Worm (Caenorhabditis elegans) whole organism, young adult: ENCODE data around the gene ttr-25.

Experiments used
- C06A6.2 ChIP-seq: fragments of 200-800 bp; sonication (Bioruptor generic); conservative IDR thresholded peaks from 2 replicates; pipeline ENCODE4 v1.3.6; 2022; ENCODE audit warnings: missing genetic modification characterization, missing compliant biosample characterization
- F37B4.10 ChIP-seq: fragments of 200-800 bp; sonication (Bioruptor generic); IDR thresholded peaks from 2 replicates; pipeline ENCODE4 v1.3.6; 2022; ENCODE audit warnings: missing genetic modification characterization, missing compliant biosample characterization
- F39B2.1 ChIP-seq: fragments of 200-800 bp; sonication (Bioruptor generic); IDR thresholded peaks from 2 replicates; pipeline ENCODE4 v1.3.6; 2022; ENCODE audit warnings: missing genetic modification reagents, missing genetic modification characterization, missing compliant biosample characterization
- F49E8.2 ChIP-seq: sonication (generic microtip); optimal IDR thresholded peaks from 3 replicates; lab custom pipeline; 2017; ENCODE audit warnings: missing genetic modification characterization, mild to moderate bottlenecking, missing compliant biosample characterization, antibody characterized with exemption, moderate library complexity; ENCODE audit not compliant: insufficient read depth
- F52B5.7 ChIP-seq: sonication (generic microtip); optimal IDR thresholded peaks from 2 replicates; lab custom pipeline; 2016; ENCODE audit warnings: mild to moderate bottlenecking, missing genetic modification characterization, missing compliant biosample characterization
- K11D2.4 ChIP-seq: fragments of 200-800 bp; sonication (Bioruptor generic); IDR thresholded peaks from 2 replicates; pipeline ENCODE4 v1.3.6; 2022; ENCODE audit warnings: missing genetic modification reagents, missing genetic modification characterization, missing compliant biosample characterization
- K12H6.12 ChIP-seq: fragments of 200-800 bp; sonication (Bioruptor generic); optimal IDR thresholded peaks from 2 replicates; lab custom pipeline; 2018; ENCODE audit warnings: mild to moderate bottlenecking, missing genetic modification characterization, missing compliant biosample characterization
- Y53G8AR.9 ChIP-seq: fragments of 200-800 bp; sonication (Bioruptor generic); conservative IDR thresholded peaks from 2 replicates; pipeline ENCODE4 v1.3.6; 2022; ENCODE audit warnings: missing genetic modification reagents, missing genetic modification characterization, missing compliant biosample characterization
- Y56A3A.18 ChIP-seq: fragments of 200-800 bp; sonication (Bioruptor generic); IDR thresholded peaks from 2 replicates; pipeline ENCODE4 v1.3.6; 2022; ENCODE audit warnings: missing genetic modification reagents, missing genetic modification characterization, missing compliant biosample characterization
- Y67H2A.10 ChIP-seq: fragments of 200-800 bp; sonication (Bioruptor generic); conservative IDR thresholded peaks from 2 replicates; pipeline ENCODE4 v1.3.6; 2022; ENCODE audit warnings: missing genetic modification reagents, missing genetic modification characterization, missing compliant biosample characterization
- atf-7 ChIP-seq: sonication (generic microtip); optimal IDR thresholded peaks from 2 replicates; lab custom pipeline; 2017; ENCODE audit warnings: mild to moderate bottlenecking, missing genetic modification characterization, missing compliant biosample characterization
- attf-3 ChIP-seq: fragments of 200-800 bp; sonication (Bioruptor generic); conservative IDR thresholded peaks from 2 replicates; pipeline ENCODE4 v1.3.6; 2022; ENCODE audit warnings: missing genetic modification reagents, missing genetic modification characterization, missing compliant biosample characterization
- ceh-40 ChIP-seq: fragments of 200-800 bp; sonication (Bioruptor generic); IDR thresholded peaks from 2 replicates; pipeline ENCODE4 v1.3.6; 2022; ENCODE audit warnings: missing genetic modification characterization, missing compliant biosample characterization
- ceh-79 ChIP-seq: sonication (generic microtip); optimal IDR thresholded peaks from 2 replicates; lab custom pipeline; 2017; ENCODE audit warnings: mild to moderate bottlenecking, missing genetic modification characterization, missing compliant biosample characterization
- ceh-91 ChIP-seq: fragments of 200-800 bp; sonication (Bioruptor generic); IDR thresholded peaks from 2 replicates; pipeline ENCODE4 v1.3.6; 2022; ENCODE audit warnings: missing genetic modification reagents, missing genetic modification characterization, missing compliant biosample characterization
- dox-1 ChIP-seq: fragments of 200-800 bp; sonication (Bioruptor generic); IDR thresholded peaks from 2 replicates; pipeline ENCODE4 v1.3.6; 2022; ENCODE audit warnings: missing genetic modification reagents, missing genetic modification characterization, missing compliant biosample characterization
- egl-44 ChIP-seq: fragments of 200-800 bp; sonication (Bioruptor generic); IDR thresholded peaks from 2 replicates; pipeline ENCODE4 v1.3.6; 2022; ENCODE audit warnings: missing genetic modification reagents, missing genetic modification characterization, missing compliant biosample characterization
- egrh-3 ChIP-seq: fragments of 200-800 bp; sonication (Bioruptor generic); IDR thresholded peaks from 2 replicates; pipeline ENCODE4 v1.3.6; 2022; ENCODE audit warnings: missing genetic modification reagents, missing genetic modification characterization, missing compliant biosample characterization
- ets-4 ChIP-seq: fragments of 200-800 bp; sonication (Bioruptor generic); optimal IDR thresholded peaks from 2 replicates; lab custom pipeline; 2018; ENCODE audit warnings: mild to moderate bottlenecking, missing genetic modification characterization, missing compliant biosample characterization
- gei-17 ChIP-seq: fragments of 200-800 bp; sonication (Bioruptor generic); optimal IDR thresholded peaks from 2 replicates; lab custom pipeline; 2018; ENCODE audit warnings: mild to moderate bottlenecking, missing genetic modification characterization, missing compliant biosample characterization
- him-1 ChIP-seq: sonication (generic microtip); optimal IDR thresholded peaks from 2 replicates; lab custom pipeline; 2016; ENCODE audit warnings: missing genotype, missing genetic modification reagents, missing genetic modification characterization, missing compliant biosample characterization
- hrde-1 ChIP-seq: sonication (generic microtip); optimal IDR thresholded peaks from 2 replicates; lab custom pipeline; 2016; ENCODE audit warnings: missing genetic modification characterization, mild to moderate bottlenecking, missing compliant biosample characterization, moderate library complexity, missing genotype, missing genetic modification reagents, borderline replicate concordance
- hsf-1 ChIP-seq: fragments of 200-800 bp; sonication (Bioruptor generic); IDR thresholded peaks from 2 replicates; pipeline ENCODE4 v1.3.6; 2022; ENCODE audit warnings: missing genetic modification reagents, missing genetic modification characterization, missing compliant biosample characterization
- let-526 ChIP-seq: fragments of 200-800 bp; sonication (Bioruptor generic); IDR thresholded peaks from 2 replicates; pipeline ENCODE4 v1.3.6; 2022; ENCODE audit warnings: missing genetic modification reagents, missing genetic modification characterization, missing compliant biosample characterization
- let-607 ChIP-seq, 2 experiments: fragments of 200-800 bp in 1 of 2; sonication (Bioruptor generic) in 1 of 2; sonication (generic microtip) in 1 of 2; optimal IDR thresholded peaks; 2 replicates each; lab custom pipeline; 2016 to 2018; ENCODE audit warnings: mild to moderate bottlenecking in 2 of 2, missing compliant biosample characterization in 2 of 2, missing genetic modification characterization in 2 of 2, moderate library complexity in 2 of 2, missing genotype in 1 of 2
- lin-35 ChIP-seq, 3 experiments: fragments of 150-350 bp in 2 of 3; sonication (generic microtip) in 1 of 3; optimal IDR thresholded peaks; 2 replicates each; lab custom pipeline; 2014 to 2018; ENCODE audit warnings: missing biosample characterization in 3 of 3, missing genetic modification characterization in 3 of 3, missing genetic modification reagents in 3 of 3
- lin-40 ChIP-seq: sonication (generic microtip); optimal IDR thresholded peaks from 2 replicates; lab custom pipeline; 2016; ENCODE audit warnings: missing genetic modification characterization, mild to moderate bottlenecking, missing compliant biosample characterization, missing genotype, missing genetic modification reagents
- lsl-1 ChIP-seq: fragments of 200-800 bp; sonication (Bioruptor generic); optimal IDR thresholded peaks from 2 replicates; lab custom pipeline; 2018; ENCODE audit warnings: mild to moderate bottlenecking, missing genetic modification characterization, moderate library complexity, missing compliant biosample characterization
- mes-4 ChIP-seq: sonication (generic microtip); optimal IDR thresholded peaks from 2 replicates; lab custom pipeline; 2016; ENCODE audit warnings: missing genotype, missing genetic modification characterization, missing compliant biosample characterization
- nfya-1 ChIP-seq: sonication (generic microtip); optimal IDR thresholded peaks from 2 replicates; lab custom pipeline; 2017; ENCODE audit warnings: antibody characterized with exemption, missing compliant biosample characterization, missing genetic modification characterization, borderline replicate concordance; ENCODE audit not compliant: insufficient read depth
- nfyb-1 ChIP-seq: fragments of 200-800 bp; sonication (Bioruptor generic); IDR thresholded peaks from 2 replicates; pipeline ENCODE4 v1.3.6; 2022; ENCODE audit warnings: missing genetic modification reagents, missing genetic modification characterization, missing compliant biosample characterization
- nhr-80 ChIP-seq: sonication (generic microtip); optimal IDR thresholded peaks from 2 replicates; lab custom pipeline; 2016; ENCODE audit warnings: missing genetic modification characterization, missing compliant biosample characterization
- nhr-90 ChIP-seq: sonication (generic microtip); optimal IDR thresholded peaks from 2 replicates; lab custom pipeline; 2016; ENCODE audit warnings: missing genotype, mild to moderate bottlenecking, missing genetic modification characterization, missing compliant biosample characterization
- rcor-1 ChIP-seq: fragments of 200-800 bp; sonication (Bioruptor generic); IDR thresholded peaks from 2 replicates; pipeline ENCODE4 v1.3.6; 2022; ENCODE audit warnings: missing genetic modification reagents, missing genetic modification characterization, missing compliant biosample characterization
- sdz-38 ChIP-seq: sonication (generic microtip); optimal IDR thresholded peaks from 2 replicates; lab custom pipeline; 2016; ENCODE audit warnings: missing genotype, missing genetic modification characterization, missing compliant biosample characterization
- snpc-4 ChIP-seq, 5 experiments: fragments of 150-350 bp in 1 of 5; sonication (generic microtip) in 4 of 5; optimal IDR thresholded peaks; 2 replicates each; lab custom pipeline; 2014 to 2018; ENCODE audit warnings: missing genetic modification characterization in 5 of 5, missing biosample characterization in 3 of 5, antibody characterized with exemption in 2 of 5, mild to moderate bottlenecking in 2 of 5, missing compliant biosample characterization in 2 of 5, missing genotype in 2 of 5, moderate library complexity in 2 of 5, missing genetic modification reagents in 1 of 5
- somi-1 ChIP-seq: fragments of 200-800 bp; sonication (Bioruptor generic); optimal IDR thresholded peaks from 2 replicates; lab custom pipeline; 2018; ENCODE audit warnings: mild to moderate bottlenecking, missing genetic modification characterization, missing compliant biosample characterization
- tbp1 ChIP-seq: fragments of 200-800 bp; sonication (Bioruptor generic); optimal IDR thresholded peaks from 2 replicates; lab custom pipeline; 2018; ENCODE audit warnings: mild to moderate bottlenecking, missing genetic modification characterization, missing compliant biosample characterization
- xnd-1 ChIP-seq: sonication (generic microtip); optimal IDR thresholded peaks from 2 replicates; lab custom pipeline; 2016; ENCODE audit warnings: missing genotype, missing genetic modification reagents, missing genetic modification characterization, missing compliant biosample characterization
- zfh-2 ChIP-seq: fragments of 200-800 bp; sonication (Bioruptor generic); conservative IDR thresholded peaks from 2 replicates; pipeline ENCODE4 v1.3.6; 2022; ENCODE audit warnings: missing genetic modification reagents, missing genetic modification characterization, missing compliant biosample characterization
- ztf-3 ChIP-seq: fragments of 200-800 bp; sonication (Bioruptor generic); optimal IDR thresholded peaks from 2 replicates; lab custom pipeline; 2018; ENCODE audit warnings: mild to moderate bottlenecking, missing genetic modification characterization, missing compliant biosample characterization
- ztf-6 ChIP-seq: fragments of 200-800 bp; sonication (Bioruptor generic); IDR thresholded peaks from 2 replicates; pipeline ENCODE4 v1.3.6; 2022; ENCODE audit warnings: missing genetic modification reagents, missing genetic modification characterization, missing compliant biosample characterization

ttr-25 gene

ce11 chrV:18589585-18589984 is 33.1 kb downstream of the ttr-25 start:
- no peak for TF ChIP-seq nfyb-1 (GFP tag; lab: Robert Waterston, UW)
- TF ChIP-seq F37B4.10 (GFP tag; lab: Robert Waterston, UW): no peak
- TF ChIP-seq F49E8.2 (tag; lab: Kevin White, UChicago): no peak
- no peak for TF ChIP-seq ztf-6

- TF ChIP-seq rcor-1 (GFP tag; lab: Robert Waterston, UW) (no peak), K12H6.12 (no peak), lin-40 (tag; lab: Kevin White, UChicago) (no peak), Y53G8AR.9 (GFP tag; lab: Robert Waterston, UW) (no peak), Y67H2A.10 (GFP tag; lab: Robert Waterston, UW) (no peak), hrde-1 (tag; lab: Kevin White, UChicago) (no peak), ztf-3 (GFP tag; lab: Kevin White, UChicago) (no peak)
Measured at ce11 chrV:18592448-18592847, 35.9 kb downstream of the ttr-25 start, which contains the start of gene grdn-1. TSS of gene grdn-1 (plus strand) at chrV:18592748.

- TF ChIP-seq let-526 (GFP tag; lab: Robert Waterston, UW): no peak
- TF ChIP-seq lin-35 (GFP tag; optimal IDR thresholded peaks at IDR 0.05; lab: Kevin White, UChicago): no peak
- no peak for TF ChIP-seq egrh-3 (GFP tag; lab: Robert Waterston, UW)
- no peak for TF ChIP-seq K11D2.4 (GFP tag; lab: Robert Waterston, UW)
- no peak for TF ChIP-seq him-1 (tag; lab: Kevin White, UChicago)
- TF ChIP-seq tbp1 (GFP tag; lab: Kevin White, UChicago): no peak
- no peak for TF ChIP-seq atf-7 (tag; lab: Kevin White, UChicago)
- TF ChIP-seq ceh-91 (GFP tag; lab: Robert Waterston, UW): no peak
- no peak for TF ChIP-seq nhr-80 (tag; lab: Kevin White, UChicago)
- no peak for TF ChIP-seq nhr-90 (tag; lab: Kevin White, UChicago)
- TF ChIP-seq xnd-1 (tag; lab: Kevin White, UChicago): no peak
- TF ChIP-seq snpc-4 (GFP tag; optimal IDR thresholded peaks at IDR 0.05; lab: Kevin White, UChicago): no peak
- TF ChIP-seq snpc-4 (tag; optimal IDR thresholded peaks at IDR 0.05; lab: Kevin White, UChicago): no peak
- no peak for TF ChIP-seq Y56A3A.18 (GFP tag; lab: Robert Waterston, UW)
Measured at ce11 chrV:18596240-18596639, 39.7 kb downstream of the ttr-25 start.

ce11 chrV:18597779-18598178 is 41.3 kb downstream of the ttr-25 start:
- TF ChIP-seq lsl-1 (GFP tag; lab: Kevin White, UChicago): no peak
- TF ChIP-seq egl-44: no peak
- TF ChIP-seq attf-3 (GFP tag; lab: Robert Waterston, UW): no peak
- TF ChIP-seq ceh-40: no peak
- TF ChIP-seq let-607 (tag; optimal IDR thresholded peaks at IDR 0.05; lab: Kevin White, UChicago): no peak
- TF ChIP-seq sdz-38 (tag; lab: Kevin White, UChicago): no peak
- TF ChIP-seq dox-1 (GFP tag; lab: Robert Waterston, UW): no peak

ce11 chrV:18605510-18605909 is 49.0 kb downstream of the ttr-25 start:
- TF ChIP-seq mes-4 (tag; lab: Kevin White, UChicago) (no peak), gei-17 (GFP tag; lab: Kevin White, UChicago) (no peak), K12H6.12 (no peak), F52B5.7 (tag; lab: Kevin White, UChicago) (no peak), nfya-1 (tag; lab: Kevin White, UChicago) (no peak), C06A6.2 (GFP tag; lab: Robert Waterston, UW) (no peak), zfh-2 (GFP tag; lab: Robert Waterston, UW) (no peak), ets-4 (GFP tag; lab: Kevin White, UChicago) (no peak), ceh-79 (tag; lab: Kevin White, UChicago) (no peak), Y53G8AR.9 (GFP tag; lab: Robert Waterston, UW) (no peak), hsf-1 (GFP tag; lab: Robert Waterston, UW) (no peak), ztf-3 (GFP tag; lab: Kevin White, UChicago) (no peak), nhr-90 (tag; lab: Kevin White, UChicago) (no peak), F39B2.1 (GFP tag; lab: Robert Waterston, UW) (no peak), somi-1 (GFP tag; lab: Kevin White, UChicago) (no peak)
